Fruit fly (Drosophila melanogaster) whole organism, embryonic: ENCODE data around the gene CG13250.
A peak's percentile ranks its signal among the peaks of the same experiment; 100 is the strongest.

Experiments used
- Abd-B ChIP-seq: fragments of 200-800 bp; sonication (Bioruptor generic); optimal IDR thresholded peaks from 2 replicates; lab custom pipeline; 2018; ENCODE audit warnings: missing biosample characterization, mild to moderate bottlenecking, missing genetic modification characterization, moderate library complexity
- Ada2b ChIP-seq: fragments of 200-800 bp; sonication (Bioruptor generic); IDR thresholded peaks from 2 replicates; pipeline ENCODE4 v1.3.6; 2022; ENCODE audit warnings: missing biosample characterization, missing genetic modification characterization
- Adf1 ChIP-seq: fragments of 200-800 bp; sonication (Bioruptor generic); IDR thresholded peaks from 2 replicates; pipeline ENCODE4 v1.3.6; 2022; ENCODE audit warnings: missing biosample characterization, missing genetic modification characterization
- CG10209 ChIP-seq: fragments of 200-800 bp; sonication (Bioruptor generic); optimal IDR thresholded peaks from 3 replicates; lab custom pipeline; 2017; ENCODE audit warnings: missing biosample characterization, mild to moderate bottlenecking, missing genetic modification characterization, missing genetic modification reagents
- CG10462 ChIP-seq: fragments of 200-800 bp; sonication (Bioruptor generic); optimal IDR thresholded peaks from 2 replicates; lab custom pipeline; 2016; ENCODE audit warnings: missing biosample characterization, missing genetic modification characterization
- CG10959 ChIP-seq: fragments of 200-800 bp; sonication (Bioruptor generic); IDR thresholded peaks from 2 replicates; pipeline ENCODE4 v1.3.6; 2022; ENCODE audit warnings: missing biosample characterization, missing genetic modification characterization
- CG11093 ChIP-seq: fragments of 200-800 bp; sonication (Bioruptor generic); IDR thresholded peaks from 3 replicates; pipeline ENCODE4 v1.3.6; 2022; ENCODE audit warnings: missing biosample characterization, missing genetic modification characterization
- CG11398 ChIP-seq: fragments of 200-800 bp; sonication (Bioruptor generic); optimal IDR thresholded peaks from 2 replicates; lab custom pipeline; 2016; ENCODE audit warnings: missing biosample characterization, missing genetic modification characterization
- CG14860 ChIP-seq: fragments of 200-800 bp; sonication (Bioruptor generic); IDR thresholded peaks from 3 replicates; pipeline ENCODE4 v1.3.6; 2022; ENCODE audit warnings: missing biosample characterization, missing genetic modification characterization; ENCODE audit not compliant: partially characterized antibody
- CG15011 ChIP-seq: fragments of 200-800 bp; sonication (Bioruptor generic); optimal IDR thresholded peaks from 3 replicates; lab custom pipeline; 2018; ENCODE audit warnings: missing biosample characterization, mild to moderate bottlenecking, missing genetic modification characterization
- CG15479 ChIP-seq: fragments of 200-800 bp; sonication (Bioruptor generic); optimal IDR thresholded peaks from 3 replicates; lab custom pipeline; 2019; ENCODE audit warnings: missing biosample characterization, mild to moderate bottlenecking, missing genetic modification characterization, moderate library complexity
- CG1602 ChIP-seq: fragments of 200-800 bp; sonication (Bioruptor generic); optimal IDR thresholded peaks from 3 replicates; lab custom pipeline; 2016; ENCODE audit warnings: missing biosample characterization, missing genetic modification characterization
- CG17186 ChIP-seq: fragments of 200-800 bp; sonication (Bioruptor generic); optimal IDR thresholded peaks from 3 replicates; lab custom pipeline; 2017; ENCODE audit warnings: missing biosample characterization, missing genetic modification reagents, missing genetic modification characterization
- CG31441 ChIP-seq: fragments of 200-800 bp; sonication (Bioruptor generic); IDR thresholded peaks from 2 replicates; pipeline ENCODE4 v1.3.6; 2022; ENCODE audit warnings: missing biosample characterization, missing genetic modification characterization
- CG33213 ChIP-seq: fragments of 200-800 bp; sonication (Bioruptor generic); optimal IDR thresholded peaks from 3 replicates; lab custom pipeline; 2016; ENCODE audit warnings: missing biosample characterization, missing genetic modification characterization
- CG34376 ChIP-seq: fragments of 200-800 bp; sonication (Bioruptor generic); optimal IDR thresholded peaks from 2 replicates; lab custom pipeline; 2018; ENCODE audit warnings: missing biosample characterization, mild to moderate bottlenecking, missing genetic modification characterization
- CG3838 ChIP-seq: fragments of 200-800 bp; sonication (Bioruptor generic); optimal IDR thresholded peaks from 3 replicates; lab custom pipeline; 2016; ENCODE audit warnings: missing biosample characterization, missing genetic modification characterization
- CG3847 ChIP-seq: fragments of 200-800 bp; sonication (Bioruptor generic); IDR thresholded peaks from 2 replicates; pipeline ENCODE4 v1.3.6; 2022; ENCODE audit warnings: missing biosample characterization, missing genetic modification characterization
- CG6654 ChIP-seq: fragments of 200-800 bp; sonication (Bioruptor generic); optimal IDR thresholded peaks from 2 replicates; lab custom pipeline; 2017; ENCODE audit warnings: missing biosample characterization, mild to moderate bottlenecking, missing genetic modification characterization
- CG7839 ChIP-seq: fragments of 200-800 bp; sonication (Bioruptor generic); optimal IDR thresholded peaks from 3 replicates; lab custom pipeline; 2018; ENCODE audit warnings: missing biosample characterization, mild to moderate bottlenecking, missing genetic modification characterization, moderate library complexity
- CG7963 ChIP-seq: fragments of 200-800 bp; sonication (Bioruptor generic); IDR thresholded peaks from 3 replicates; pipeline ENCODE4 v1.3.6; 2022; ENCODE audit warnings: missing biosample characterization, missing genetic modification characterization; ENCODE audit not compliant: partially characterized antibody
- CG8359 ChIP-seq: fragments of 200-800 bp; sonication (Bioruptor generic); optimal IDR thresholded peaks from 2 replicates; lab custom pipeline; 2017; ENCODE audit warnings: missing biosample characterization, mild to moderate bottlenecking, missing genetic modification characterization, borderline replicate concordance
- CG8765 ChIP-seq: fragments of 200-800 bp; sonication (Bioruptor generic); IDR thresholded peaks from 2 replicates; pipeline ENCODE4 v1.3.6; 2022; ENCODE audit warnings: missing biosample characterization, missing genetic modification characterization
- CTCF ChIP-seq: fragments of 200-800 bp; sonication (Bioruptor generic); optimal IDR thresholded peaks from 2 replicates; lab custom pipeline; 2017; ENCODE audit warnings: missing biosample characterization, mild to moderate bottlenecking, missing genetic modification characterization, moderate library complexity
- D19B ChIP-seq: fragments of 200-800 bp; sonication (Bioruptor generic); optimal IDR thresholded peaks from 2 replicates; lab custom pipeline; 2017; ENCODE audit warnings: missing biosample characterization, mild to moderate bottlenecking, missing genetic modification characterization
- Dad ChIP-seq: fragments of 200-800 bp; sonication (Bioruptor generic); optimal IDR thresholded peaks from 3 replicates; lab custom pipeline; 2016; ENCODE audit warnings: missing biosample characterization, missing genetic modification characterization
- Doc3 ChIP-seq: fragments of 200-800 bp; sonication (Bioruptor generic); IDR thresholded peaks from 3 replicates; pipeline ENCODE4 v1.3.6; 2022; ENCODE audit warnings: missing biosample characterization, missing genetic modification characterization; ENCODE audit not compliant: partially characterized antibody
- H15 ChIP-seq: fragments of 200-800 bp; sonication (Bioruptor generic); IDR thresholded peaks from 3 replicates; pipeline ENCODE4 v1.3.6; 2022; ENCODE audit warnings: missing biosample characterization, missing genetic modification characterization
- Myb ChIP-seq: fragments of 200-800 bp; sonication (Bioruptor generic); optimal IDR thresholded peaks from 2 replicates; lab custom pipeline; 2016; ENCODE audit warnings: missing biosample characterization, missing genetic modification characterization
- Nf-YB ChIP-seq: fragments of 200-800 bp; sonication (Bioruptor generic); optimal IDR thresholded peaks from 3 replicates; lab custom pipeline; 2019; ENCODE audit warnings: missing biosample characterization, mild to moderate bottlenecking, missing genetic modification characterization, moderate library complexity
- PHDP ChIP-seq: fragments of 200-800 bp; sonication (Bioruptor generic); optimal IDR thresholded peaks from 3 replicates; lab custom pipeline; 2018; ENCODE audit warnings: missing biosample characterization, mild to moderate bottlenecking, missing genetic modification characterization, moderate library complexity
- Spps ChIP-seq: fragments of 200-800 bp; sonication (Bioruptor generic); optimal IDR thresholded peaks from 2 replicates; lab custom pipeline; 2018; ENCODE audit warnings: missing biosample characterization, mild to moderate bottlenecking, missing genetic modification characterization
- Sry-β ChIP-seq: fragments of 200-800 bp; sonication (Bioruptor generic); optimal IDR thresholded peaks from 2 replicates; lab custom pipeline; 2018; ENCODE audit warnings: missing biosample characterization, mild to moderate bottlenecking, missing genetic modification characterization, moderate library complexity
- Stat92E ChIP-seq, 3 experiments: fragments of >200 bp in 2 of 3; fragments of 200-800 bp in 1 of 3; sonication (Bioruptor generic) in 1 of 3; optimal IDR thresholded peaks; 2 replicates each; lab custom pipeline; 2017 to 2019; ENCODE audit warnings: missing biosample characterization in 3 of 3, missing genetic modification characterization in 3 of 3, mild to moderate bottlenecking in 1 of 3, moderate library complexity in 1 of 3
- TFAM ChIP-seq: fragments of 200-800 bp; sonication (Bioruptor generic); optimal IDR thresholded peaks from 2 replicates; lab custom pipeline; 2017; ENCODE audit warnings: missing biosample characterization, missing genetic modification characterization, inconsistent platforms
- Taf1 ChIP-seq: fragments of 200-800 bp; sonication (Bioruptor generic); IDR thresholded peaks from 2 replicates; pipeline ENCODE4 v1.3.6; 2022; ENCODE audit warnings: missing biosample characterization, missing genetic modification characterization
- Xrp1 ChIP-seq: fragments of 200-800 bp; sonication (Bioruptor generic); IDR thresholded peaks from 2 replicates; pipeline ENCODE4 v1.3.6; 2022; ENCODE audit warnings: missing biosample characterization, missing genetic modification characterization
- cas ChIP-seq: fragments of 200-800 bp; sonication (Bioruptor generic); IDR thresholded peaks from 2 replicates; pipeline ENCODE4 v1.3.6; 2022; ENCODE audit warnings: missing biosample characterization, missing genetic modification characterization
- cato ChIP-seq: fragments of 200-800 bp; sonication (Bioruptor generic); optimal IDR thresholded peaks from 2 replicates; lab custom pipeline; 2016; ENCODE audit warnings: missing biosample characterization, missing genetic modification characterization, borderline replicate concordance
- chm ChIP-seq: fragments of 200-800 bp; sonication (Bioruptor generic); IDR thresholded peaks from 2 replicates; pipeline ENCODE4 v1.3.6; 2022; ENCODE audit warnings: missing biosample characterization, missing genetic modification characterization
- cwo ChIP-seq: fragments of 200-800 bp; sonication (Bioruptor generic); optimal IDR thresholded peaks from 3 replicates; lab custom pipeline; 2017; ENCODE audit warnings: missing biosample characterization, missing genetic modification characterization, mild to moderate bottlenecking, moderate library complexity, missing genetic modification reagents
- gcm2 ChIP-seq: fragments of 200-800 bp; sonication (Bioruptor generic); optimal IDR thresholded peaks from 2 replicates; lab custom pipeline; 2016; ENCODE audit warnings: missing biosample characterization, missing genetic modification characterization
- ham ChIP-seq: fragments of 200-800 bp; sonication (Bioruptor generic); IDR thresholded peaks from 2 replicates; pipeline ENCODE4 v1.3.6; 2022; ENCODE audit warnings: missing biosample characterization, missing genetic modification characterization
- odd ChIP-seq: fragments of 200-800 bp; sonication (Bioruptor generic); optimal IDR thresholded peaks from 2 replicates; lab custom pipeline; 2017; ENCODE audit warnings: missing biosample characterization, mild to moderate bottlenecking, missing genetic modification characterization
- prd ChIP-seq, 3 experiments: fragments of >200 bp in 2 of 3; fragments of 200-800 bp in 1 of 3; sonication (Bioruptor generic) in 1 of 3; optimal IDR thresholded peaks in 2 of 3; IDR thresholded peaks in 1 of 3; 2 replicates in 2 of 3; 3 replicates in 1 of 3; pipeline versions ENCODE4 v1.3.6 to Lab custom; 2017 to 2022; ENCODE audit warnings: missing biosample characterization in 1 of 3, missing genetic modification characterization in 1 of 3
- ro ChIP-seq: fragments of 200-800 bp; sonication (Bioruptor generic); IDR thresholded peaks from 2 replicates; pipeline ENCODE4 v1.3.6; 2022; ENCODE audit warnings: missing biosample characterization, missing genetic modification characterization
- slp2 ChIP-seq: fragments of 200-800 bp; sonication (Bioruptor generic); optimal IDR thresholded peaks from 2 replicates; lab custom pipeline; 2016; ENCODE audit warnings: missing biosample characterization, missing genetic modification characterization
- sug ChIP-seq: fragments of 200-800 bp; optimal IDR thresholded peaks from 2 replicates; lab custom pipeline; 2019; ENCODE audit warnings: missing biosample characterization, mild to moderate bottlenecking, missing genetic modification characterization, moderate library complexity
- tna ChIP-seq: fragments of 200-800 bp; sonication (Bioruptor generic); IDR thresholded peaks from 2 replicates; pipeline ENCODE4 v1.3.6; 2022; ENCODE audit warnings: missing biosample characterization, missing genetic modification characterization; ENCODE audit not compliant: partially characterized antibody
- trem ChIP-seq: fragments of 200-800 bp; optimal IDR thresholded peaks from 3 replicates; lab custom pipeline; 2019; ENCODE audit warnings: missing biosample characterization, mild to moderate bottlenecking, missing genetic modification characterization, moderate library complexity
- usp ChIP-seq: fragments of >200 bp; optimal IDR thresholded peaks from 2 replicates; lab custom pipeline; 2017; ENCODE audit warnings: missing biosample characterization, missing genetic modification characterization

CG13250 gene

dm6 chr3L:20520687-20521169 lies 12.8 kb upstream of the CG13250 start, which contains the start of the genes mTerf3 and CG5104 (continued):
- TF ChIP-seq CG8359 (no peak), CG8765 (GFP tag; lab: Robert Waterston, UW) (no peak), ro (GFP tag; lab: Robert Waterston, UW) (no peak), slp2 (GFP tag; lab: Kevin White, UChicago) (no peak), D19B (no peak), CG15011 (GFP tag; lab: Kevin White, UChicago) (no peak), CG7839 (tag; lab: Kevin White, UChicago) (no peak), cwo (GFP tag; lab: Kevin White, UChicago) (no peak), CTCF (GFP tag; lab: Kevin White, UChicago) (no peak), tna (GFP tag; lab: Robert Waterston, UW) (no peak), TFAM (GFP tag; lab: Kevin White, UChicago) (no peak), Adf1 (no peak), Stat92E (GFP tag; optimal IDR thresholded peaks at IDR 0.05; lab: Kevin White, UChicago) (no peak), CG17186 (GFP tag; lab: Kevin White, UChicago) (no peak), Spps (no peak), Abd-B (GFP tag; lab: Kevin White, UChicago) (no peak), gcm2 (no peak), Doc3 (GFP tag; lab: Robert Waterston, UW) (no peak), CG7963 (GFP tag; lab: Robert Waterston, UW) (no peak), CG3838 (GFP tag; lab: Kevin White, UChicago) (no peak), usp (GFP tag; lab: Kevin White, UChicago) (no peak), cas (GFP tag; lab: Robert Waterston, UW) (no peak), CG10209 (GFP tag; lab: Kevin White, UChicago) (no peak), CG33213 (GFP tag; lab: Kevin White, UChicago) (no peak), chm (GFP tag; lab: Robert Waterston, UW) (no peak), Myb (GFP tag; lab: Kevin White, UChicago) (peak; percentile 56), CG34376 (GFP tag; lab: Kevin White, UChicago) (no peak), Ada2b (GFP tag; lab: Robert Waterston, UW) (no peak), CG10462 (no peak), trem (peak; percentile 57), Taf1 (GFP tag; lab: Robert Waterston, UW) (no peak), H15 (GFP tag; lab: Robert Waterston, UW) (no peak), CG3847 (GFP tag; lab: Robert Waterston, UW) (peak; percentile 39; the same call in 1 of the 2 replicates), odd (GFP tag; lab: Kevin White, UChicago) (no peak), CG1602 (GFP tag; lab: Kevin White, UChicago) (no peak), CG11398 (GFP tag; lab: Kevin White, UChicago) (no peak), CG31441 (GFP tag; lab: Robert Waterston, UW) (peak; percentile 42), CG11093 (GFP tag; lab: Robert Waterston, UW) (no peak), PHDP (peak; percentile 0), ham (GFP tag; lab: Robert Waterston, UW) (no peak), sug (peak; percentile 34), Sry-β (GFP tag; lab: Kevin White, UChicago) (peak; percentile 91), cato (no peak), Nf-YB (GFP tag; lab: Kevin White, UChicago) (no peak), CG10959 (GFP tag; lab: Robert Waterston, UW) (no peak), Dad (GFP tag; lab: Kevin White, UChicago) (no peak), prd (optimal IDR thresholded peaks at IDR 0.05; lab: Kevin White, UChicago) (no peak), prd (GFP tag; IDR thresholded peaks at IDR 0.05; lab: Robert Waterston, UW) (peak; percentile 33; the same call in 1 of the 3 replicates), CG15479 (GFP tag; lab: Kevin White, UChicago) (no peak), CG14860 (GFP tag; lab: Robert Waterston, UW) (no peak), CG6654 (GFP tag; lab: Kevin White, UChicago) (no peak), Xrp1 (GFP tag; lab: Robert Waterston, UW) (no peak)
